Fruit fly (Drosophila melanogaster) whole organism, embryonic: Measurements from ENCODE around the gene CG1545.

Experiments used
- Adf1 ChIP-seq: fragments of 200-800 bp; sonication (Bioruptor generic); IDR thresholded peaks from 2 replicates; pipeline ENCODE4 v1.3.6; 2022; ENCODE audit warnings: missing biosample characterization, missing genetic modification characterization
- Asciz ChIP-seq: fragments of 200-800 bp; sonication (Bioruptor generic); optimal IDR thresholded peaks from 2 replicates; lab custom pipeline; 2017; ENCODE audit warnings: missing biosample characterization, mild to moderate bottlenecking, missing genetic modification characterization, missing genetic modification reagents
- BEAF-32 ChIP-seq: fragments of 200-800 bp; sonication (Bioruptor generic); optimal IDR thresholded peaks from 3 replicates; lab custom pipeline; 2017; ENCODE audit warnings: missing biosample characterization, missing genetic modification characterization, mild to moderate bottlenecking, moderate library complexity, missing genetic modification reagents
- Blimp-1 ChIP-seq: fragments of 200-800 bp; sonication (Bioruptor generic); optimal IDR thresholded peaks from 3 replicates; lab custom pipeline; 2018; ENCODE audit warnings: missing biosample characterization, missing genetic modification characterization, mild to moderate bottlenecking, moderate library complexity, missing genetic modification reagents
- CG10147 ChIP-seq: fragments of 200-800 bp; sonication (Bioruptor generic); optimal IDR thresholded peaks from 2 replicates; lab custom pipeline; 2019; ENCODE audit warnings: missing biosample characterization, mild to moderate bottlenecking, missing genetic modification characterization, moderate library complexity
- CG11247 ChIP-seq: fragments of 200-800 bp; sonication (Bioruptor generic); IDR thresholded peaks from 2 replicates; pipeline ENCODE4 v1.3.6; 2022; ENCODE audit warnings: missing biosample characterization, missing genetic modification characterization
- CG12769 ChIP-seq: fragments of 200-800 bp; sonication (Bioruptor generic); optimal IDR thresholded peaks from 2 replicates; lab custom pipeline; 2019; ENCODE audit warnings: missing biosample characterization, mild to moderate bottlenecking, missing genetic modification characterization, moderate library complexity
- CG13894 ChIP-seq: fragments of 200-800 bp; sonication (Bioruptor generic); optimal IDR thresholded peaks from 3 replicates; lab custom pipeline; 2018; ENCODE audit warnings: missing biosample characterization, mild to moderate bottlenecking, missing genetic modification characterization, moderate library complexity
- CG14965 ChIP-seq: fragments of 200-800 bp; sonication (Bioruptor generic); optimal IDR thresholded peaks from 2 replicates; lab custom pipeline; 2016; ENCODE audit warnings: missing biosample characterization, missing genetic modification characterization, borderline replicate concordance
- CG15479 ChIP-seq: fragments of 200-800 bp; sonication (Bioruptor generic); optimal IDR thresholded peaks from 3 replicates; lab custom pipeline; 2019; ENCODE audit warnings: missing biosample characterization, mild to moderate bottlenecking, missing genetic modification characterization, moderate library complexity
- CG15514 ChIP-seq: fragments of 200-800 bp; sonication (Bioruptor generic); optimal IDR thresholded peaks from 3 replicates; lab custom pipeline; 2017; ENCODE audit warnings: missing biosample characterization, missing genetic modification characterization, mild to moderate bottlenecking, moderate library complexity, missing genetic modification reagents
- CG1603 ChIP-seq: fragments of 200-800 bp; sonication (Bioruptor generic); optimal IDR thresholded peaks from 2 replicates; lab custom pipeline; 2019; ENCODE audit warnings: missing biosample characterization, mild to moderate bottlenecking, missing genetic modification characterization, moderate library complexity
- CG17328 ChIP-seq: fragments of 200-800 bp; sonication (Bioruptor generic); IDR thresholded peaks from 2 replicates; pipeline ENCODE4 v1.3.6; 2022; ENCODE audit warnings: missing biosample characterization, missing genetic modification characterization
- CG18599 ChIP-seq: fragments of 200-800 bp; sonication (Bioruptor generic); optimal IDR thresholded peaks from 3 replicates; lab custom pipeline; 2017; ENCODE audit warnings: missing biosample characterization, missing genetic modification characterization, mild to moderate bottlenecking, moderate library complexity, missing genetic modification reagents
- CG2202 ChIP-seq: fragments of 200-800 bp; sonication (Bioruptor generic); optimal IDR thresholded peaks from 2 replicates; lab custom pipeline; 2018; ENCODE audit warnings: missing biosample characterization, mild to moderate bottlenecking, missing genetic modification characterization
- CG3163 ChIP-seq: fragments of 200-800 bp; sonication (Bioruptor generic); optimal IDR thresholded peaks from 3 replicates; lab custom pipeline; 2016; ENCODE audit warnings: missing biosample characterization, missing genetic modification characterization
- CG3407 ChIP-seq: fragments of 200-800 bp; sonication (Bioruptor generic); optimal IDR thresholded peaks from 2 replicates; lab custom pipeline; 2018; ENCODE audit warnings: missing biosample characterization, mild to moderate bottlenecking, missing genetic modification characterization
- CG5180 ChIP-seq: fragments of 200-800 bp; sonication (Bioruptor generic); optimal IDR thresholded peaks from 3 replicates; lab custom pipeline; 2017; ENCODE audit warnings: missing biosample characterization, missing genetic modification characterization, mild to moderate bottlenecking, moderate library complexity, missing genetic modification reagents
- CG6683 ChIP-seq: fragments of 200-800 bp; sonication (Bioruptor generic); optimal IDR thresholded peaks from 2 replicates; lab custom pipeline; 2017; ENCODE audit warnings: missing biosample characterization, mild to moderate bottlenecking, missing genetic modification characterization, missing genetic modification reagents
- CG7372 ChIP-seq: fragments of 200-800 bp; sonication (Bioruptor generic); IDR thresholded peaks from 2 replicates; pipeline ENCODE4 v1.3.6; 2022; ENCODE audit warnings: missing biosample characterization, missing genetic modification characterization
- CTCF ChIP-seq: fragments of 200-800 bp; sonication (Bioruptor generic); optimal IDR thresholded peaks from 2 replicates; lab custom pipeline; 2017; ENCODE audit warnings: missing biosample characterization, mild to moderate bottlenecking, missing genetic modification characterization, moderate library complexity
- Deaf1 ChIP-seq: fragments of 200-800 bp; optimal IDR thresholded peaks from 3 replicates; lab custom pipeline; 2019; ENCODE audit warnings: missing biosample characterization, mild to moderate bottlenecking, missing genetic modification characterization, moderate library complexity
- E2f2 ChIP-seq: fragments of 200-800 bp; sonication (Bioruptor generic); IDR thresholded peaks from 2 replicates; pipeline ENCODE4 v1.3.6; 2022; ENCODE audit warnings: missing biosample characterization, missing genetic modification characterization
- Hmr ChIP-seq: fragments of 200-800 bp; sonication (Bioruptor generic); optimal IDR thresholded peaks from 3 replicates; lab custom pipeline; 2017; ENCODE audit warnings: mild to moderate bottlenecking, missing biosample characterization, missing genetic modification reagents, missing genetic modification characterization
- Hr3 ChIP-seq: fragments of 200-800 bp; sonication (Bioruptor generic); optimal IDR thresholded peaks from 3 replicates; lab custom pipeline; 2016; ENCODE audit warnings: missing biosample characterization, missing genetic modification characterization
- Hr51 ChIP-seq, 2 experiments: fragments of 200-800 bp; sonication (Bioruptor generic); optimal IDR thresholded peaks; 2 replicates in 1 of 2; 3 replicates in 1 of 2; lab custom pipeline; 2016 to 2018; ENCODE audit warnings: missing biosample characterization in 2 of 2, missing genetic modification characterization in 2 of 2, mild to moderate bottlenecking in 1 of 2, moderate library complexity in 1 of 2
- MESR4 ChIP-seq: fragments of 200-800 bp; sonication (Bioruptor generic); optimal IDR thresholded peaks from 2 replicates; lab custom pipeline; 2018; ENCODE audit warnings: missing biosample characterization, mild to moderate bottlenecking, missing genetic modification characterization, moderate library complexity
- Med ChIP-seq: fragments of 200-800 bp; sonication (Bioruptor generic); peaks from one replicate; lab custom pipeline; 2016; ENCODE audit warnings: missing biosample characterization, missing genetic modification characterization, mild to moderate bottlenecking, inconsistent platforms, moderate library complexity
- Meics ChIP-seq: fragments of 200-800 bp; sonication (Bioruptor generic); optimal IDR thresholded peaks from 2 replicates; lab custom pipeline; 2017; ENCODE audit warnings: missing biosample characterization, mild to moderate bottlenecking, missing genetic modification characterization
- Mes4 ChIP-seq: fragments of 200-800 bp; sonication (Bioruptor generic); optimal IDR thresholded peaks from 2 replicates; lab custom pipeline; 2016; ENCODE audit warnings: missing biosample characterization, missing genetic modification characterization
- Myb ChIP-seq: fragments of 200-800 bp; sonication (Bioruptor generic); optimal IDR thresholded peaks from 2 replicates; lab custom pipeline; 2016; ENCODE audit warnings: missing biosample characterization, missing genetic modification characterization
- NFAT ChIP-seq: fragments of 200-800 bp; sonication (Bioruptor generic); IDR thresholded peaks from 2 replicates; pipeline ENCODE4 v1.3.6; 2022; ENCODE audit warnings: missing biosample characterization, missing genetic modification characterization
- Oli ChIP-seq: fragments of 200-800 bp; sonication (Bioruptor generic); optimal IDR thresholded peaks from 2 replicates; lab custom pipeline; 2018; ENCODE audit warnings: missing biosample characterization, mild to moderate bottlenecking, missing genetic modification characterization, moderate library complexity
- Tbp ChIP-seq: fragments of >200 bp; optimal IDR thresholded peaks from 2 replicates; lab custom pipeline; 2018; ENCODE audit warnings: missing biosample characterization, missing genetic modification characterization
- btn ChIP-seq: fragments of 200-800 bp; sonication (Bioruptor generic); optimal IDR thresholded peaks from 2 replicates; lab custom pipeline; 2016; ENCODE audit warnings: missing biosample characterization, missing genetic modification characterization
- ci ChIP-seq: fragments of 200-800 bp; sonication (Bioruptor generic); IDR thresholded peaks from 3 replicates; pipeline ENCODE4 v1.3.6; 2022; ENCODE audit warnings: missing biosample characterization, missing genetic modification characterization
- cwo ChIP-seq: fragments of 200-800 bp; sonication (Bioruptor generic); optimal IDR thresholded peaks from 3 replicates; lab custom pipeline; 2017; ENCODE audit warnings: missing biosample characterization, missing genetic modification characterization, mild to moderate bottlenecking, moderate library complexity, missing genetic modification reagents
- dan ChIP-seq: fragments of 200-800 bp; sonication (Bioruptor generic); IDR thresholded peaks from 2 replicates; pipeline ENCODE4 v1.3.6; 2022; ENCODE audit warnings: missing biosample characterization, missing genetic modification characterization
- dpn ChIP-seq, 2 experiments: fragments of 200-800 bp; sonication (Bioruptor generic); optimal IDR thresholded peaks; 3 replicates each; lab custom pipeline; 2016; ENCODE audit warnings: missing biosample characterization in 2 of 2, missing genetic modification characterization in 2 of 2
- gce ChIP-seq: fragments of 200-800 bp; sonication (Bioruptor generic); IDR thresholded peaks from 3 replicates; pipeline ENCODE4 v1.3.6; 2022; ENCODE audit warnings: missing biosample characterization, missing genetic modification characterization
- kay ChIP-seq: fragments of 200-800 bp; sonication (Bioruptor generic); optimal IDR thresholded peaks from 2 replicates; lab custom pipeline; 2016; ENCODE audit warnings: missing biosample characterization, missing genetic modification characterization
- onecut ChIP-seq: fragments of 200-800 bp; sonication (Bioruptor generic); IDR thresholded peaks from 2 replicates; pipeline ENCODE4 v1.3.6; 2022; ENCODE audit warnings: missing biosample characterization, missing genetic modification characterization
- sc ChIP-seq, 3 experiments: fragments of >200 bp in 2 of 3; fragments of 200-800 bp in 1 of 3; sonication (Bioruptor generic) in 1 of 3; optimal IDR thresholded peaks; 2 replicates in 2 of 3; 3 replicates in 1 of 3; lab custom pipeline; 2017; ENCODE audit warnings: mild to moderate bottlenecking in 1 of 3, missing biosample characterization in 1 of 3, missing genetic modification characterization in 1 of 3, missing genetic modification reagents in 1 of 3
- stwl ChIP-seq: fragments of 200-800 bp; sonication (Bioruptor generic); optimal IDR thresholded peaks from 3 replicates; lab custom pipeline; 2018; ENCODE audit warnings: missing biosample characterization, mild to moderate bottlenecking, missing genetic modification characterization, moderate library complexity
- tin ChIP-seq: fragments of 200-800 bp; sonication (Bioruptor generic); optimal IDR thresholded peaks from 3 replicates; lab custom pipeline; 2016; ENCODE audit warnings: missing biosample characterization, missing genetic modification characterization
- tx ChIP-seq: fragments of 200-800 bp; sonication (Bioruptor generic); optimal IDR thresholded peaks from 2 replicates; lab custom pipeline; 2016; ENCODE audit warnings: missing biosample characterization, missing genetic modification characterization
- vfl ChIP-seq: fragments of 200-800 bp; sonication (Bioruptor generic); optimal IDR thresholded peaks from 2 replicates; lab custom pipeline; 2016; ENCODE audit warnings: missing biosample characterization, missing genetic modification characterization
- zen ChIP-seq: fragments of 200-800 bp; sonication (Bioruptor generic); optimal IDR thresholded peaks from 3 replicates; lab custom pipeline; 2018; ENCODE audit warnings: missing biosample characterization, mild to moderate bottlenecking, missing genetic modification characterization, moderate library complexity

Gene CG1545

dm6 chrX:11087384-11087783, 28.0 kb upstream of the CG1545 start (continued):
- TF ChIP-seq CG17328 (0 out of 2 replicates have a peak, but pooled peaks have one; percentile 27), Myb (GFP tag; lab: Kevin White, UChicago) (no peak), Blimp-1 (GFP tag; lab: Kevin White, UChicago) (peak; percentile 17), Hmr (peak; percentile 0), kay (GFP tag; lab: Kevin White, UChicago) (peak; percentile 80), tin (GFP tag; lab: Kevin White, UChicago) (no peak), CG18599 (GFP tag; lab: Kevin White, UChicago) (no peak)

- TF ChIP-seq CG3407 (GFP tag; lab: Kevin White, UChicago) (no peak), CG15514 (GFP tag; lab: Kevin White, UChicago) (peak; percentile 36), Deaf1 (tag; lab: Kevin White, UChicago) (peak; percentile 78), Meics (GFP tag; lab: Kevin White, UChicago) (peak; percentile 75), CG1603 (no peak), Med (GFP tag; lab: Kevin White, UChicago) (peak; percentile 16), BEAF-32 (GFP tag; lab: Kevin White, UChicago) (peak; percentile 23), CG10147 (GFP tag; lab: Kevin White, UChicago) (no peak), CG3163 (GFP tag; lab: Kevin White, UChicago) (no peak), CG13894 (tag; lab: Kevin White, UChicago) (no peak)
Measured at dm6 chrX:11086250-11086649, 26.8 kb upstream of the CG1545 start, which contains the start of gene sev. TSS of gene sev (minus strand) at chrX:11086299.

- no peak for TF ChIP-seq CG15479 (GFP tag; lab: Kevin White, UChicago)
- TF ChIP-seq CG2202, result no peak
- TF ChIP-seq sc (optimal IDR thresholded peaks at IDR 0.05; lab: Kevin White, UChicago), result no peak
- TF ChIP-seq sc (GFP tag; optimal IDR thresholded peaks at IDR 0.05; lab: Kevin White, UChicago), result no peak
- no peak for TF ChIP-seq CG7372 (GFP tag; lab: Robert Waterston, UW)
- no peak for TF ChIP-seq MESR4 (GFP tag; lab: Kevin White, UChicago)
- no peak for TF ChIP-seq dan
- TF ChIP-seq dpn (GFP tag; optimal IDR thresholded peaks at IDR 0.05; lab: Kevin White, UChicago), result no peak
- TF ChIP-seq CG12769 (tag; lab: Kevin White, UChicago), result no peak
- no peak for TF ChIP-seq cwo (GFP tag; lab: Kevin White, UChicago)
- TF ChIP-seq CG6683 (GFP tag; lab: Kevin White, UChicago), result no peak
- no peak for TF ChIP-seq gce (GFP tag; lab: Robert Waterston, UW)
- no peak for TF ChIP-seq ci (GFP tag; lab: Robert Waterston, UW)
- no peak for TF ChIP-seq Oli (tag; lab: Kevin White, UChicago)
- TF ChIP-seq Tbp, result no peak
- no peak for TF ChIP-seq E2f2
- no peak for TF ChIP-seq CTCF (GFP tag; lab: Kevin White, UChicago)
- TF ChIP-seq Hr51 (GFP tag; optimal IDR thresholded peaks at IDR 0.05; lab: Kevin White, UChicago), result no peak
- no peak for TF ChIP-seq onecut (GFP tag; lab: Robert Waterston, UW)
Measured at dm6 chrX:11083007-11083406, 23.6 kb upstream of the CG1545 start.

dm6 chrX:11081834-11082233, 22.4 kb upstream of the CG1545 start:
- TF ChIP-seq CG11247 (no peak), NFAT (GFP tag; lab: Robert Waterston, UW) (no peak), CG14965 (peak; percentile 89), stwl (tag; lab: Kevin White, UChicago) (peak; percentile 16), Mes4 (GFP tag; lab: Kevin White, UChicago) (no peak), zen (tag; lab: Kevin White, UChicago) (peak; percentile 3), btn (GFP tag; lab: Kevin White, UChicago) (no peak), Asciz (GFP tag; lab: Kevin White, UChicago) (no peak), tx (GFP tag; lab: Kevin White, UChicago) (no peak), vfl (GFP tag; lab: Kevin White, UChicago) (no peak), Hr3 (GFP tag; lab: Kevin White, UChicago) (no peak), CG5180 (GFP tag; lab: Kevin White, UChicago) (no peak), Adf1 (GFP tag; lab: Robert Waterston, UW) (no peak)
